Worm (Caenorhabditis elegans): ENCODE data around the gene zig-8.

Gene zig-8

ce11 chrIII:13152697-13153391 lies 33.2 kb downstream of the zig-8 start, which contains the start of gene Y39E4B.10 (continued):
- TF ChIP-seq mbf-1 (tag; optimal IDR thresholded peaks at IDR 0.05), result no peak
- no peak for TF ChIP-seq sem-4 (tag; optimal IDR thresholded peaks at IDR 0.05)
- no peak for TF ChIP-seq sma-9 (GFP tag; optimal IDR thresholded peaks at IDR 0.05)
- TF ChIP-seq sma-9 (tag; optimal IDR thresholded peaks at IDR 0.05), result no peak
- no peak for TF ChIP-seq dmd-4 (tag; optimal IDR thresholded peaks at IDR 0.05)
- TF ChIP-seq lin-39 (tag; optimal IDR thresholded peaks at IDR 0.05), result no peak
- no peak for TF ChIP-seq ZK546.5 (tag; optimal IDR thresholded peaks at IDR 0.05)
- peak; percentile 10 for TF ChIP-seq F13H6.1 (tag; optimal IDR thresholded peaks at IDR 0.05)
- TF ChIP-seq nhr-129 (tag; optimal IDR thresholded peaks at IDR 0.05), result no peak
- no peak for TF ChIP-seq sma-3 (GFP tag; optimal IDR thresholded peaks at IDR 0.05)
- TF ChIP-seq nhr-21 (tag; optimal IDR thresholded peaks at IDR 0.05), result no peak

- TF ChIP-seq nhr-23 (tag; optimal IDR thresholded peaks at IDR 0.05) (no peak), ztf-4 (tag; optimal IDR thresholded peaks at IDR 0.05) (no peak), sma-3 (GFP tag; optimal IDR thresholded peaks at IDR 0.05) (no peak), nhr-12 (tag; optimal IDR thresholded peaks at IDR 0.05) (no peak), zag-1 (tag; optimal IDR thresholded peaks at IDR 0.05) (no peak), nhr-129 (tag; optimal IDR thresholded peaks at IDR 0.05) (no peak), alr-1 (tag; optimal IDR thresholded peaks at IDR 0.05) (no peak)
Measured at ce11 chrIII:13153517-13153916, 33.9 kb downstream of the zig-8 start, which contains the start of gene abce-1. TSS of gene abce-1 (plus strand) at chrIII:13153817.

ce11 chrIII:13160636-13161035 lies 41.0 kb downstream of the zig-8 start:
- peak; percentile 17 for TF ChIP-seq gmeb-1 (tag; optimal IDR thresholded peaks at IDR 0.05)
- TF ChIP-seq F13H6.1 (tag; optimal IDR thresholded peaks at IDR 0.05), result no peak
- no peak for TF ChIP-seq ztf-1 (GFP tag; conservative IDR thresholded peaks at IDR 0.05)
- no peak for TF ChIP-seq lin-39 (tag; optimal IDR thresholded peaks at IDR 0.05)
- TF ChIP-seq unc-55 (GFP tag; optimal IDR thresholded peaks at IDR 0.05), result peak; percentile 2
- no peak for TF ChIP-seq elt-1 (tag; optimal IDR thresholded peaks at IDR 0.05)
- no peak for TF ChIP-seq nhr-129 (tag; optimal IDR thresholded peaks at IDR 0.05)

- no peak for TF ChIP-seq sma-9 (GFP tag; optimal IDR thresholded peaks at IDR 0.05)
- no peak for TF ChIP-seq sma-9 (tag; optimal IDR thresholded peaks at IDR 0.05)
- no peak for TF ChIP-seq C34F6.9 (tag; optimal IDR thresholded peaks at IDR 0.05)
- no peak for TF ChIP-seq blmp-1 (tag; optimal IDR thresholded peaks at IDR 0.05; ENCODE audit: insufficient read depth)
- no peak for TF ChIP-seq crh-2 (tag; optimal IDR thresholded peaks at IDR 0.05)
- TF ChIP-seq mab-5 (tag; optimal IDR thresholded peaks at IDR 0.05), result no peak
- no peak for TF ChIP-seq zag-1 (tag; optimal IDR thresholded peaks at IDR 0.05)
- TF ChIP-seq nhr-23 (tag; optimal IDR thresholded peaks at IDR 0.05), result no peak
- no peak for TF ChIP-seq ama-1 (optimal IDR thresholded peaks at IDR 0.05)
- no peak for TF ChIP-seq Y55F3AM.14 (GFP tag; optimal IDR thresholded peaks at IDR 0.05)
- no peak for TF ChIP-seq nhr-129 (tag; optimal IDR thresholded peaks at IDR 0.05)
- no peak for TF ChIP-seq fos-1 (tag; optimal IDR thresholded peaks at IDR 0.05)
- no peak for TF ChIP-seq ZK546.5 (tag; optimal IDR thresholded peaks at IDR 0.05)
- TF ChIP-seq dmd-4 (tag; optimal IDR thresholded peaks at IDR 0.05), result no peak
- no peak for TF ChIP-seq gmeb-1 (tag; optimal IDR thresholded peaks at IDR 0.05)
- no peak for TF ChIP-seq ztf-1 (GFP tag; conservative IDR thresholded peaks at IDR 0.05)
- no peak for TF ChIP-seq nhr-237 (tag; optimal IDR thresholded peaks at IDR 0.05)
Measured at ce11 chrIII:13164902-13165301, 45.3 kb downstream of the zig-8 start.

ce11 chrIII:13169464-13169966 lies 49.9 kb downstream of the zig-8 start, which contains the start of the genes snpc-1.2 and Y39E4B.5:
TSS of gene snpc-1.2 (minus strand) at chrIII:13169541.
TSS of gene Y39E4B.5 (plus strand) at chrIII:13169916.
- TF ChIP-seq egl-27 (tag; optimal IDR thresholded peaks at IDR 0.05), result no peak
- TF ChIP-seq R02D3.7 (tag; optimal IDR thresholded peaks at IDR 0.05), result no peak
- TF ChIP-seq sem-4 (tag; optimal IDR thresholded peaks at IDR 0.05), result no peak
- TF ChIP-seq elt-1 (tag; optimal IDR thresholded peaks at IDR 0.05), result no peak
- no peak for TF ChIP-seq sma-9 (GFP tag; optimal IDR thresholded peaks at IDR 0.05)
- no peak for TF ChIP-seq sma-9 (tag; optimal IDR thresholded peaks at IDR 0.05)
- TF ChIP-seq ztf-11 (tag; optimal IDR thresholded peaks at IDR 0.05), result no peak
- no peak for TF ChIP-seq nhr-10 (tag; optimal IDR thresholded peaks at IDR 0.05)
- no peak for TF ChIP-seq nhr-12 (tag; optimal IDR thresholded peaks at IDR 0.05)
- TF ChIP-seq skn-1 (tag; optimal IDR thresholded peaks at IDR 0.05), result no peak
- TF ChIP-seq dmd-4 (tag; optimal IDR thresholded peaks at IDR 0.05), result no peak
- TF ChIP-seq ztf-1 (GFP tag; conservative IDR thresholded peaks at IDR 0.05), result no peak
- TF ChIP-seq ceh-16 (tag; optimal IDR thresholded peaks at IDR 0.05), result no peak
- TF ChIP-seq nhr-21 (tag; optimal IDR thresholded peaks at IDR 0.05), result no peak
- no peak for TF ChIP-seq ceh-82 (tag; optimal IDR thresholded peaks at IDR 0.05)
- no peak for TF ChIP-seq mdl-1 (tag; optimal IDR thresholded peaks at IDR 0.05)
- no peak for TF ChIP-seq elt-3 (tag; optimal IDR thresholded peaks at IDR 0.05)
- TF ChIP-seq unc-62 (GFP tag; optimal IDR thresholded peaks at IDR 0.05), result no peak

Data from whole organism, L2 larva.